Fruit fly (Drosophila melanogaster) whole organism, embryonic: Measurements from ENCODE around the gene CG1440.

Experiments used
- Ada2b ChIP-seq: fragments of 200-800 bp; sonication (Bioruptor generic); IDR thresholded peaks from 2 replicates; pipeline ENCODE4 v1.3.6; 2022; ENCODE audit warnings: missing biosample characterization, missing genetic modification characterization
- Adf1 ChIP-seq: fragments of 200-800 bp; sonication (Bioruptor generic); IDR thresholded peaks from 2 replicates; pipeline ENCODE4 v1.3.6; 2022; ENCODE audit warnings: missing biosample characterization, missing genetic modification characterization
- Asciz ChIP-seq: fragments of 200-800 bp; sonication (Bioruptor generic); optimal IDR thresholded peaks from 2 replicates; lab custom pipeline; 2017; ENCODE audit warnings: missing biosample characterization, mild to moderate bottlenecking, missing genetic modification characterization, missing genetic modification reagents
- Blimp-1 ChIP-seq: fragments of 200-800 bp; sonication (Bioruptor generic); optimal IDR thresholded peaks from 3 replicates; lab custom pipeline; 2018; ENCODE audit warnings: missing biosample characterization, missing genetic modification characterization, mild to moderate bottlenecking, moderate library complexity, missing genetic modification reagents
- CG10959 ChIP-seq: fragments of 200-800 bp; sonication (Bioruptor generic); IDR thresholded peaks from 2 replicates; pipeline ENCODE4 v1.3.6; 2022; ENCODE audit warnings: missing biosample characterization, missing genetic modification characterization
- CG11247 ChIP-seq: fragments of 200-800 bp; sonication (Bioruptor generic); IDR thresholded peaks from 2 replicates; pipeline ENCODE4 v1.3.6; 2022; ENCODE audit warnings: missing biosample characterization, missing genetic modification characterization
- CG11723 ChIP-seq: fragments of 200-800 bp; sonication (Bioruptor generic); optimal IDR thresholded peaks from 2 replicates; lab custom pipeline; 2017; ENCODE audit warnings: missing biosample characterization, mild to moderate bottlenecking, missing genetic modification characterization
- CG14710 ChIP-seq: fragments of 200-800 bp; sonication (Bioruptor generic); optimal IDR thresholded peaks from 3 replicates; lab custom pipeline; 2019; ENCODE audit warnings: missing biosample characterization, mild to moderate bottlenecking, missing genetic modification characterization, moderate library complexity
- CG15479 ChIP-seq: fragments of 200-800 bp; sonication (Bioruptor generic); optimal IDR thresholded peaks from 3 replicates; lab custom pipeline; 2019; ENCODE audit warnings: missing biosample characterization, mild to moderate bottlenecking, missing genetic modification characterization, moderate library complexity
- CG17359 ChIP-seq: fragments of 200-800 bp; sonication (Bioruptor generic); optimal IDR thresholded peaks from 3 replicates; lab custom pipeline; 2018; ENCODE audit warnings: missing biosample characterization, mild to moderate bottlenecking, missing genetic modification characterization, moderate library complexity
- CG17361 ChIP-seq: fragments of 200-800 bp; sonication (Bioruptor generic); IDR thresholded peaks from 3 replicates; pipeline ENCODE4 v1.3.6; 2022; ENCODE audit warnings: missing biosample characterization, missing genetic modification characterization
- CG17612 ChIP-seq: fragments of 200-800 bp; sonication (Bioruptor generic); IDR thresholded peaks from 2 replicates; pipeline ENCODE4 v1.3.6; 2022; ENCODE audit warnings: missing biosample characterization, missing genetic modification characterization
- CG1792 ChIP-seq: fragments of 200-800 bp; sonication (Bioruptor generic); optimal IDR thresholded peaks from 2 replicates; lab custom pipeline; 2016; ENCODE audit warnings: missing biosample characterization, missing genetic modification characterization
- CG2875 ChIP-seq: fragments of 200-800 bp; sonication (Bioruptor generic); optimal IDR thresholded peaks from 2 replicates; lab custom pipeline; 2017; ENCODE audit warnings: missing biosample characterization, mild to moderate bottlenecking, missing genetic modification characterization, missing genetic modification reagents
- CG4282 ChIP-seq: fragments of 200-800 bp; sonication (Bioruptor generic); optimal IDR thresholded peaks from 2 replicates; lab custom pipeline; 2016; ENCODE audit warnings: missing biosample characterization, missing genetic modification characterization
- CG4730 ChIP-seq: fragments of 200-800 bp; sonication (Bioruptor generic); IDR thresholded peaks from 2 replicates; pipeline ENCODE4 v1.3.6; 2022; ENCODE audit warnings: missing biosample characterization, missing genetic modification characterization
- CG7271 ChIP-seq: fragments of 200-800 bp; sonication (Bioruptor generic); optimal IDR thresholded peaks from 2 replicates; lab custom pipeline; 2018; ENCODE audit warnings: missing biosample characterization, mild to moderate bottlenecking, missing genetic modification characterization, moderate library complexity
- CG7928 ChIP-seq: fragments of 200-800 bp; sonication (Bioruptor generic); optimal IDR thresholded peaks from 2 replicates; lab custom pipeline; 2017; ENCODE audit warnings: missing biosample characterization, mild to moderate bottlenecking, missing genetic modification characterization
- CG8765 ChIP-seq: fragments of 200-800 bp; sonication (Bioruptor generic); IDR thresholded peaks from 2 replicates; pipeline ENCODE4 v1.3.6; 2022; ENCODE audit warnings: missing biosample characterization, missing genetic modification characterization
- CG8924 ChIP-seq: fragments of 200-800 bp; optimal IDR thresholded peaks from 3 replicates; lab custom pipeline; 2019; ENCODE audit warnings: missing biosample characterization, mild to moderate bottlenecking, missing genetic modification characterization, moderate library complexity
- Camta ChIP-seq: fragments of 200-800 bp; sonication (Bioruptor generic); optimal IDR thresholded peaks from 2 replicates; lab custom pipeline; 2016; ENCODE audit warnings: missing biosample characterization, missing genetic modification characterization
- Chrac-16 ChIP-seq: fragments of 200-800 bp; sonication (Bioruptor generic); optimal IDR thresholded peaks from 3 replicates; lab custom pipeline; 2016; ENCODE audit warnings: missing biosample characterization, missing genetic modification characterization
- D ChIP-seq, 2 experiments: fragments of 200-800 bp in 1 of 2; fragments of >200 bp in 1 of 2; sonication (Bioruptor generic) in 1 of 2; optimal IDR thresholded peaks; 2 replicates in 1 of 2; 3 replicates in 1 of 2; lab custom pipeline; 2017; ENCODE audit warnings: mild to moderate bottlenecking in 1 of 2, missing biosample characterization in 1 of 2, missing genetic modification characterization in 1 of 2, missing genetic modification reagents in 1 of 2
- Gug ChIP-seq: fragments of 200-800 bp; sonication (Bioruptor generic); IDR thresholded peaks from 4 replicates; pipeline ENCODE4 v1.3.6; 2022; ENCODE audit warnings: missing biosample characterization, missing genetic modification characterization
- Hey ChIP-seq: fragments of 200-800 bp; sonication (Bioruptor generic); optimal IDR thresholded peaks from 3 replicates; lab custom pipeline; 2018; ENCODE audit warnings: missing biosample characterization, mild to moderate bottlenecking, missing genetic modification characterization
- HmgZ ChIP-seq: fragments of 200-800 bp; sonication (Bioruptor generic); optimal IDR thresholded peaks from 2 replicates; lab custom pipeline; 2018; ENCODE audit warnings: missing biosample characterization, mild to moderate bottlenecking, missing genetic modification characterization
- Opbp ChIP-seq: fragments of 200-800 bp; sonication (Bioruptor generic); IDR thresholded peaks from 3 replicates; pipeline ENCODE4 v1.3.6; 2022; ENCODE audit warnings: missing biosample characterization, missing genetic modification characterization; ENCODE audit not compliant: partially characterized antibody
- Optix ChIP-seq: fragments of 200-800 bp; sonication (Bioruptor generic); IDR thresholded peaks from 3 replicates; pipeline ENCODE4 v1.3.6; 2022; ENCODE audit warnings: missing biosample characterization, missing genetic modification characterization
- bsh ChIP-seq, 2 experiments: fragments of 200-800 bp; sonication (Bioruptor generic); optimal IDR thresholded peaks; 2 replicates each; lab custom pipeline; 2017 to 2018; ENCODE audit warnings: mild to moderate bottlenecking in 2 of 2, missing biosample characterization in 2 of 2, missing genetic modification characterization in 2 of 2, moderate library complexity in 1 of 2
- cg ChIP-seq: fragments of 200-800 bp; sonication (Bioruptor generic); optimal IDR thresholded peaks from 3 replicates; lab custom pipeline; 2019; ENCODE audit warnings: missing biosample characterization, mild to moderate bottlenecking, missing genetic modification characterization, moderate library complexity
- chn ChIP-seq: fragments of 200-800 bp; sonication (Bioruptor generic); optimal IDR thresholded peaks from 2 replicates; lab custom pipeline; 2016; ENCODE audit warnings: missing biosample characterization, missing genetic modification characterization
- dati ChIP-seq: fragments of 200-800 bp; sonication (Bioruptor generic); IDR thresholded peaks from 2 replicates; pipeline ENCODE4 v1.3.6; 2022; ENCODE audit warnings: missing biosample characterization, missing genetic modification characterization
- gce ChIP-seq: fragments of 200-800 bp; sonication (Bioruptor generic); IDR thresholded peaks from 3 replicates; pipeline ENCODE4 v1.3.6; 2022; ENCODE audit warnings: missing biosample characterization, missing genetic modification characterization
- gcm ChIP-seq: fragments of 200-800 bp; sonication (Bioruptor generic); optimal IDR thresholded peaks from 2 replicates; lab custom pipeline; 2019; ENCODE audit warnings: missing biosample characterization, mild to moderate bottlenecking, missing genetic modification characterization, moderate library complexity
- grn ChIP-seq: fragments of 200-800 bp; sonication (Bioruptor generic); optimal IDR thresholded peaks from 3 replicates; lab custom pipeline; 2017; ENCODE audit warnings: missing biosample characterization, missing genetic modification characterization
- h ChIP-seq: fragments of >200 bp; optimal IDR thresholded peaks from 2 replicates; lab custom pipeline; 2017
- hbn ChIP-seq: fragments of 200-800 bp; sonication (Bioruptor generic); IDR thresholded peaks from 2 replicates; pipeline ENCODE4 v1.3.6; 2022; ENCODE audit warnings: missing biosample characterization, missing genetic modification characterization; ENCODE audit not compliant: partially characterized antibody
- kni ChIP-seq: fragments of 200-800 bp; sonication (Bioruptor generic); optimal IDR thresholded peaks from 3 replicates; lab custom pipeline; 2017; ENCODE audit warnings: mild to moderate bottlenecking, missing biosample characterization, missing genetic modification reagents, missing genetic modification characterization
- nom ChIP-seq: fragments of 200-800 bp; sonication (Bioruptor generic); optimal IDR thresholded peaks from 2 replicates; lab custom pipeline; 2017; ENCODE audit warnings: missing biosample characterization, missing genetic modification characterization, mild to moderate bottlenecking, moderate library complexity, missing genetic modification reagents
- prd ChIP-seq, 3 experiments: fragments of >200 bp in 2 of 3; fragments of 200-800 bp in 1 of 3; sonication (Bioruptor generic) in 1 of 3; optimal IDR thresholded peaks in 2 of 3; IDR thresholded peaks in 1 of 3; 2 replicates in 2 of 3; 3 replicates in 1 of 3; pipeline versions ENCODE4 v1.3.6 to Lab custom; 2017 to 2022; ENCODE audit warnings: missing biosample characterization in 1 of 3, missing genetic modification characterization in 1 of 3
- psq ChIP-seq: fragments of 200-800 bp; sonication (Bioruptor generic); optimal IDR thresholded peaks from 2 replicates; lab custom pipeline; 2017; ENCODE audit warnings: missing biosample characterization, missing genetic modification characterization
- rib ChIP-seq: fragments of 200-800 bp; sonication (Bioruptor generic); IDR thresholded peaks from 2 replicates; pipeline ENCODE4 v1.3.6; 2022; ENCODE audit warnings: missing biosample characterization, missing genetic modification characterization
- row ChIP-seq: fragments of 200-800 bp; sonication (Bioruptor generic); IDR thresholded peaks from 3 replicates; pipeline ENCODE4 v1.3.6; 2022; ENCODE audit warnings: missing biosample characterization, missing genetic modification characterization
- tgo ChIP-seq: fragments of 200-800 bp; sonication (Bioruptor generic); IDR thresholded peaks from 3 replicates; pipeline ENCODE4 v1.3.6; 2022; ENCODE audit warnings: missing biosample characterization, missing genetic modification characterization
- tll ChIP-seq, 2 experiments: fragments of 200-800 bp in 1 of 2; fragments of >200 bp in 1 of 2; sonication (Bioruptor generic) in 1 of 2; optimal IDR thresholded peaks; 2 replicates each; lab custom pipeline; 2017 to 2019; ENCODE audit warnings: missing biosample characterization in 2 of 2, missing genetic modification characterization in 2 of 2, mild to moderate bottlenecking in 1 of 2, moderate library complexity in 1 of 2
- twi ChIP-seq: fragments of 200-800 bp; optimal IDR thresholded peaks from 2 replicates; lab custom pipeline; 2019; ENCODE audit warnings: missing biosample characterization, mild to moderate bottlenecking, missing genetic modification characterization, moderate library complexity
- zen ChIP-seq: fragments of 200-800 bp; sonication (Bioruptor generic); optimal IDR thresholded peaks from 3 replicates; lab custom pipeline; 2018; ENCODE audit warnings: missing biosample characterization, mild to moderate bottlenecking, missing genetic modification characterization, moderate library complexity
- zf30C ChIP-seq: fragments of 200-800 bp; sonication (Bioruptor generic); optimal IDR thresholded peaks from 3 replicates; lab custom pipeline; 2018; ENCODE audit warnings: missing biosample characterization, mild to moderate bottlenecking, missing genetic modification characterization

The CG1440 gene

DNA sequence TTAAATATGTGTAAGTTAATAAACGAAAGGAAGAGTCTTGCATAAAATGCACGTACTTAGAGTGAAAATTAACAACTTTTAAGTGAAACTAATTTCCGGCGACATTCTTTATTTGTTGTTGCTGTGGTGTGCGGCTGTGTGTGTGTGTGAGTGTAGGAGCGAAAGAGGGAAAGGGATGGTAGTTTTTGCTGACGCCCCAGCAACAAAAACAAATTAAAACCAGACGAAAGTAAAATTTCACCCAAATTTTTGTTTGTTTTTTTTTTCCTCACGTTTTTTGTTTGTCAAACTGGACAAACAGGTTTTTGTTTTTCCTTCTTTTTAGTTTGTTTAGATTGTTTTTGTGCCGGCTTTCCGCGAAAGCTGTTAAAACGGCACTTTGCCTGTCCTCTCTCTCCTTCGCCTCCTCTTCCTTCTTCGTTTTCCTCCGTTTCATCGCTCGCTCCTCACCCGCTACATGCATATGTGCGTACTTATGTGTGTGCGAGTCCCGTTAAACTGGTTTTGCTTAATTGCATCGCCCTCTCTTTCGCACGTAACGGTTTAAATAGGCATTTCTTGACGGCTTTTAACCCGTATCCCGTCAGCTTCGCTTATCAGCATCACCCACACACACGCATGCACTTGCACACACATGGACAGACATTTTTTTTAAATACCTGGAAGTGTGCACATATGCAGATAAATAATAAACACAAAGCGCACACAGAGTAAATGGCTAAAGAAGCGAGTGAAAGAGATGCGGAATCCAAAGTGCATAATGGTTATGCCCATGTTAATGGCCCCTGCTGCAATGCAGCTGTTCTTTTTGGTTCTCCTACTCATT is 641 bp downstream of the CG1440 start, which contains the start of gene Miga (continued):
- TF ChIP-seq zf30C (GFP tag; lab: Kevin White, UChicago) = no peak
- no peak for TF ChIP-seq CG17612 (GFP tag; lab: Robert Waterston, UW)
- TF ChIP-seq tll (GFP tag; optimal IDR thresholded peaks at IDR 0.05; lab: Kevin White, UChicago) = peak in 1 of 2 experiments; percentile 55
- TF ChIP-seq Hey (tag; lab: Kevin White, UChicago) = no peak
- no peak for TF ChIP-seq chn (GFP tag; lab: Kevin White, UChicago)
- no peak for TF ChIP-seq gce (GFP tag; lab: Robert Waterston, UW)
- TF ChIP-seq gcm (GFP tag; lab: Kevin White, UChicago) = peak; percentile 47
- TF ChIP-seq kni (GFP tag; lab: Kevin White, UChicago) = peak; percentile 60
- peak; percentile 75 for TF ChIP-seq cg
- peak; percentile 84 for TF ChIP-seq zen (tag; lab: Kevin White, UChicago)
- TF ChIP-seq Ada2b (GFP tag; lab: Robert Waterston, UW) = no peak
- TF ChIP-seq Camta (GFP tag; lab: Kevin White, UChicago) = no peak
- TF ChIP-seq Asciz = no peak
- peak; percentile 62 for TF ChIP-seq nom
- TF ChIP-seq CG11247 (GFP tag; lab: Robert Waterston, UW) = no peak
- TF ChIP-seq CG1792 (GFP tag; lab: Kevin White, UChicago) = no peak
- no peak for TF ChIP-seq CG7271 (tag; lab: Kevin White, UChicago)
- peak; percentile 83 for TF ChIP-seq twi (tag; lab: Kevin White, UChicago)
- no peak for TF ChIP-seq CG8765 (GFP tag; lab: Robert Waterston, UW)
- no peak for TF ChIP-seq CG17361
- no peak for TF ChIP-seq CG2875 (GFP tag; lab: Kevin White, UChicago)
- TF ChIP-seq CG10959 (GFP tag; lab: Robert Waterston, UW) = no peak
- no peak for TF ChIP-seq CG4282 (GFP tag; lab: Kevin White, UChicago)
- no peak for TF ChIP-seq bsh (GFP tag; optimal IDR thresholded peaks at IDR 0.05; lab: Kevin White, UChicago)
- TF ChIP-seq psq (GFP tag; lab: Kevin White, UChicago) = peak; percentile 80
- TF ChIP-seq grn (GFP tag; lab: Kevin White, UChicago) = no peak
- TF ChIP-seq HmgZ (tag; lab: Kevin White, UChicago) = no peak
- no peak for TF ChIP-seq CG11723 (GFP tag; lab: Kevin White, UChicago)
- TF ChIP-seq Adf1 (GFP tag; lab: Robert Waterston, UW) = no peak
- peak; percentile 21 for TF ChIP-seq D (optimal IDR thresholded peaks at IDR 0.05; lab: Kevin White, UChicago)
- no peak for TF ChIP-seq D (GFP tag; optimal IDR thresholded peaks at IDR 0.05; lab: Kevin White, UChicago)
- peak; percentile 42; the same call in 1 of the 2 replicates for TF ChIP-seq rib (GFP tag; lab: Robert Waterston, UW)
- TF ChIP-seq hbn (GFP tag; lab: Robert Waterston, UW) = no peak
- TF ChIP-seq Blimp-1 (GFP tag; lab: Kevin White, UChicago) = peak; percentile 91
- peak; percentile 32; the same call in 1 of the 3 replicates for TF ChIP-seq Opbp
- TF ChIP-seq CG17359 (tag; lab: Kevin White, UChicago) = no peak
- TF ChIP-seq Optix (GFP tag; lab: Robert Waterston, UW) = no peak
- TF ChIP-seq row (GFP tag; lab: Robert Waterston, UW) = no peak
- peak; percentile 90 for TF ChIP-seq CG15479 (GFP tag; lab: Kevin White, UChicago)
- no peak for TF ChIP-seq Chrac-16
- TF ChIP-seq Gug (GFP tag; lab: Robert Waterston, UW) = no peak
- TF ChIP-seq CG7928 (GFP tag; lab: Kevin White, UChicago) = no peak
- no peak for TF ChIP-seq h (lab: Kevin White, UChicago)
- TF ChIP-seq tgo (GFP tag; lab: Robert Waterston, UW) = no peak
- no peak for TF ChIP-seq CG4730 (GFP tag; lab: Robert Waterston, UW)
- TF ChIP-seq prd (optimal IDR thresholded peaks at IDR 0.05; lab: Kevin White, UChicago) = no peak
- TF ChIP-seq prd (GFP tag; IDR thresholded peaks at IDR 0.05; lab: Robert Waterston, UW) = no peak
- peak; percentile 7 for TF ChIP-seq CG14710
- peak; percentile 23 for TF ChIP-seq CG8924 (tag; lab: Kevin White, UChicago)
- no peak for TF ChIP-seq dati (GFP tag; lab: Robert Waterston, UW)
